Worm (Caenorhabditis elegans) whole organism, L3 larva: ENCODE data around the gene nono-1.

Source experiments
- R02D3.7 ChIP-seq: fragments of 150-350 bp; optimal IDR thresholded peaks from 2 replicates; lab custom pipeline; 2014; ENCODE audit warnings: missing biosample characterization, missing genetic modification characterization
- ZK546.5 ChIP-seq: sonication (generic microtip); optimal IDR thresholded peaks from 2 replicates; lab custom pipeline; 2017; ENCODE audit warnings: missing biosample characterization, missing genetic modification characterization
- aly-2 ChIP-seq: fragments of 150-350 bp; optimal IDR thresholded peaks from 2 replicates; lab custom pipeline; 2014; ENCODE audit warnings: missing biosample characterization, missing genetic modification characterization
- ama-1 ChIP-seq: fragments of 150-350 bp; optimal IDR thresholded peaks from 2 replicates; lab custom pipeline; 2018
- ceh-16 ChIP-seq: sonication (generic microtip); optimal IDR thresholded peaks from 2 replicates; lab custom pipeline; 2017; ENCODE audit warnings: missing biosample characterization, missing genetic modification characterization
- ceh-28 ChIP-seq: fragments of 150-350 bp; optimal IDR thresholded peaks from 2 replicates; lab custom pipeline; 2014; ENCODE audit warnings: missing biosample characterization, missing genetic modification reagents, missing genetic modification characterization
- ceh-82 ChIP-seq: fragments of 150-350 bp; optimal IDR thresholded peaks from 2 replicates; lab custom pipeline; 2014; ENCODE audit warnings: missing biosample characterization, missing genetic modification characterization
- ceh-9 ChIP-seq: sonication (generic microtip); optimal IDR thresholded peaks from 2 replicates; lab custom pipeline; 2018; ENCODE audit warnings: missing biosample characterization, missing genetic modification characterization
- daf-12 ChIP-seq: fragments of 150-350 bp; optimal IDR thresholded peaks from 2 replicates; lab custom pipeline; 2014; ENCODE audit warnings: missing biosample characterization, missing genetic modification reagents, missing genetic modification characterization
- egl-27 ChIP-seq: sonication (generic microtip); optimal IDR thresholded peaks from 4 replicates; lab custom pipeline; 2017; ENCODE audit warnings: missing biosample characterization, missing genetic modification reagents, missing genetic modification characterization
- egl-5 ChIP-seq: fragments of 150-350 bp; optimal IDR thresholded peaks from 2 replicates; lab custom pipeline; 2017; ENCODE audit warnings: missing biosample characterization, missing genetic modification reagents, missing genetic modification characterization, inconsistent platforms
- elt-1 ChIP-seq: fragments of 150-350 bp; optimal IDR thresholded peaks from 2 replicates; lab custom pipeline; 2014; ENCODE audit warnings: missing biosample characterization, missing genetic modification characterization
- elt-2 ChIP-seq: sonication (generic microtip); optimal IDR thresholded peaks from 2 replicates; lab custom pipeline; 2016; ENCODE audit warnings: missing genetic modification reagents, mild to moderate bottlenecking, missing genetic modification characterization, missing compliant biosample characterization
- elt-3 ChIP-seq, 3 experiments: fragments of 150-350 bp in 1 of 3; sonication (generic microtip) in 2 of 3; optimal IDR thresholded peaks; 2 replicates in 2 of 3; 4 replicates in 1 of 3; lab custom pipeline; 2014 to 2017; ENCODE audit warnings: missing biosample characterization in 3 of 3, missing genetic modification characterization in 3 of 3
- eor-1 ChIP-seq, 2 experiments: fragments of 150-350 bp; optimal IDR thresholded peaks; 2 replicates each; lab custom pipeline; 2014 to 2018; ENCODE audit warnings: missing biosample characterization in 2 of 2, missing genetic modification characterization in 2 of 2
- fkh-10 ChIP-seq: sonication (generic microtip); optimal IDR thresholded peaks from 2 replicates; lab custom pipeline; 2017; ENCODE audit warnings: missing biosample characterization, missing genetic modification reagents, missing genetic modification characterization
- fkh-2 ChIP-seq: fragments of 150-350 bp; optimal IDR thresholded peaks from 2 replicates; lab custom pipeline; 2014; ENCODE audit warnings: missing biosample characterization, missing genetic modification reagents, missing genetic modification characterization
- fos-1 ChIP-seq: fragments of 150-350 bp; optimal IDR thresholded peaks from 2 replicates; lab custom pipeline; 2014; ENCODE audit warnings: missing biosample characterization, missing genetic modification characterization
- hmg-11 ChIP-seq: sonication (generic microtip); optimal IDR thresholded peaks from 2 replicates; lab custom pipeline; 2016; ENCODE audit warnings: missing genetic modification characterization, missing compliant biosample characterization
- jun-1 ChIP-seq: fragments of 150-350 bp; optimal IDR thresholded peaks from 2 replicates; lab custom pipeline; 2014; ENCODE audit warnings: missing biosample characterization, missing genetic modification reagents, missing genetic modification characterization
- lin-15B ChIP-seq: fragments of 150-350 bp; optimal IDR thresholded peaks from 2 replicates; lab custom pipeline; 2014; ENCODE audit warnings: missing biosample characterization, missing genetic modification characterization
- lin-39 ChIP-seq: fragments of 150-350 bp; optimal IDR thresholded peaks from 2 replicates; lab custom pipeline; 2018; ENCODE audit warnings: missing biosample characterization, missing genetic modification reagents, missing genetic modification characterization
- lsy-12 ChIP-seq: sonication (generic microtip); optimal IDR thresholded peaks from 2 replicates; lab custom pipeline; 2016; ENCODE audit warnings: mild to moderate bottlenecking, missing genetic modification characterization, missing compliant biosample characterization
- mdl-1 ChIP-seq: fragments of 150-350 bp; optimal IDR thresholded peaks from 2 replicates; lab custom pipeline; 2014; ENCODE audit warnings: missing biosample characterization, missing genetic modification characterization
- mml-1 ChIP-seq: fragments of 150-350 bp; sonication (generic microtip); optimal IDR thresholded peaks from 3 replicates; lab custom pipeline; 2014; ENCODE audit warnings: missing biosample characterization, missing genetic modification characterization
- nfya-1 ChIP-seq: sonication (generic microtip); optimal IDR thresholded peaks from 2 replicates; lab custom pipeline; 2017; ENCODE audit warnings: missing genetic modification characterization, mild to moderate bottlenecking, missing compliant biosample characterization, antibody characterized with exemption, moderate library complexity; ENCODE audit not compliant: insufficient read depth
- nhr-11 ChIP-seq: fragments of 150-350 bp; optimal IDR thresholded peaks from 2 replicates; lab custom pipeline; 2014; ENCODE audit warnings: missing biosample characterization, missing genetic modification characterization
- nhr-12 ChIP-seq: fragments of 150-350 bp; optimal IDR thresholded peaks from 2 replicates; lab custom pipeline; 2014; ENCODE audit warnings: missing biosample characterization, missing genetic modification characterization
- nhr-23 ChIP-seq: fragments of 150-350 bp; optimal IDR thresholded peaks from 2 replicates; lab custom pipeline; 2014; ENCODE audit warnings: missing biosample characterization, missing genetic modification reagents, missing genetic modification characterization
- nhr-237 ChIP-seq: fragments of 150-350 bp; optimal IDR thresholded peaks from 2 replicates; lab custom pipeline; 2014; ENCODE audit warnings: missing biosample characterization, missing genetic modification characterization
- nhr-25 ChIP-seq: sonication (generic microtip); optimal IDR thresholded peaks from 2 replicates; lab custom pipeline; 2017; ENCODE audit warnings: missing biosample characterization, missing genetic modification characterization
- nhr-43 ChIP-seq: sonication (generic microtip); optimal IDR thresholded peaks from 2 replicates; lab custom pipeline; 2016; ENCODE audit warnings: mild to moderate bottlenecking, missing genetic modification characterization, missing compliant biosample characterization; ENCODE audit not compliant: poor library complexity, severe bottlenecking
- nhr-67 ChIP-seq: fragments of 150-350 bp; optimal IDR thresholded peaks from 2 replicates; lab custom pipeline; 2014; ENCODE audit warnings: missing biosample characterization, missing genetic modification characterization
- nhr-76 ChIP-seq: fragments of 150-350 bp; sonication (generic microtip); optimal IDR thresholded peaks from 5 replicates; lab custom pipeline; 2014; ENCODE audit warnings: missing biosample characterization, missing genetic modification characterization
- pha-4 ChIP-seq: fragments of 150-350 bp; optimal IDR thresholded peaks from 2 replicates; lab custom pipeline; 2014; ENCODE audit warnings: missing biosample characterization, missing genetic modification reagents, missing genetic modification characterization
- pqm-1 ChIP-seq: fragments of 150-350 bp; optimal IDR thresholded peaks from 2 replicates; lab custom pipeline; 2017; ENCODE audit warnings: missing biosample characterization, missing genetic modification characterization, inconsistent platforms
- sea-2 ChIP-seq: fragments of 150-350 bp; sonication (generic microtip); optimal IDR thresholded peaks from 4 replicates; lab custom pipeline; 2014; ENCODE audit warnings: missing biosample characterization, missing genetic modification reagents, missing genetic modification characterization
- skn-1 ChIP-seq: fragments of 150-350 bp; optimal IDR thresholded peaks from 2 replicates; lab custom pipeline; 2014; ENCODE audit warnings: missing biosample characterization, missing genetic modification characterization
- snpc-4 ChIP-seq: fragments of 150-350 bp; optimal IDR thresholded peaks from 2 replicates; lab custom pipeline; 2014; ENCODE audit warnings: missing biosample characterization, missing genetic modification characterization
- tbx-2 ChIP-seq: sonication (generic microtip); optimal IDR thresholded peaks from 2 replicates; lab custom pipeline; 2016; ENCODE audit warnings: mild to moderate bottlenecking, missing genetic modification characterization, missing compliant biosample characterization
- unc-39 ChIP-seq: sonication (generic microtip); optimal IDR thresholded peaks from 4 replicates; lab custom pipeline; 2017; ENCODE audit warnings: missing biosample characterization, missing genetic modification characterization
- unc-62 ChIP-seq: fragments of 150-350 bp; sonication (generic microtip); optimal IDR thresholded peaks from 4 replicates; lab custom pipeline; 2014; ENCODE audit warnings: missing biosample characterization, missing genetic modification reagents, missing genetic modification characterization
- zag-1 ChIP-seq: fragments of 150-350 bp; optimal IDR thresholded peaks from 2 replicates; lab custom pipeline; 2014; ENCODE audit warnings: missing biosample characterization, missing genetic modification characterization
- ztf-11 ChIP-seq: fragments of 150-350 bp; optimal IDR thresholded peaks from 2 replicates; lab custom pipeline; 2014; ENCODE audit warnings: missing biosample characterization, missing genetic modification characterization
- ztf-4 ChIP-seq: fragments of 150-350 bp; optimal IDR thresholded peaks from 2 replicates; lab custom pipeline; 2014; ENCODE audit warnings: missing biosample characterization, missing genetic modification characterization

nono-1 gene

ce11 chrIII:5922236-5922635, 35.8 kb downstream of the nono-1 start:
- TF ChIP-seq nhr-43 (tag; lab: Kevin White, UChicago) (peak; percentile 68), nhr-23 (tag; lab: Kevin White, UChicago) (peak; percentile 74), nhr-25 (peak; percentile 74), zag-1 (tag; lab: Kevin White, UChicago) (no peak), egl-5 (tag; lab: Kevin White, UChicago) (no peak)
- TF ChIP-seq, all 47 proteins: peak for 3

- TF ChIP-seq tbx-2 (tag; lab: Kevin White, UChicago), result peak; percentile 13
- no peak for TF ChIP-seq elt-2
- peak; percentile 80 for TF ChIP-seq nhr-25
- no peak for TF ChIP-seq ztf-4 (tag; lab: Kevin White, UChicago)
- no peak for TF ChIP-seq egl-27 (tag; lab: Kevin White, UChicago)
- TF ChIP-seq fkh-2 (tag; lab: Kevin White, UChicago), result no peak
- no peak for TF ChIP-seq mml-1 (tag; lab: Kevin White, UChicago)
- TF ChIP-seq lin-15B (tag; lab: Kevin White, UChicago), result no peak
- no peak for TF ChIP-seq ceh-16 (tag; lab: Kevin White, UChicago)
- TF ChIP-seq nhr-43 (tag; lab: Kevin White, UChicago), result peak; percentile 92
- no peak for TF ChIP-seq ZK546.5 (tag; lab: Kevin White, UChicago)
- TF ChIP-seq daf-12 (tag; lab: Kevin White, UChicago), result no peak
- TF ChIP-seq lsy-12 (tag; lab: Kevin White, UChicago), result no peak
- TF ChIP-seq pqm-1 (tag; lab: Kevin White, UChicago), result no peak
- TF ChIP-seq nhr-23 (tag; lab: Kevin White, UChicago), result peak; percentile 84
- TF ChIP-seq elt-3 (tag; optimal IDR thresholded peaks at IDR 0.05; lab: Kevin White, UChicago), result peak in 2 of 3 experiments; percentile 89 to 92
- TF ChIP-seq ceh-28, result no peak
- TF ChIP-seq hmg-11 (tag; lab: Kevin White, UChicago), result no peak
- TF ChIP-seq nhr-67 (tag; lab: Kevin White, UChicago), result no peak
- TF ChIP-seq ztf-11 (tag; lab: Kevin White, UChicago), result no peak
- TF ChIP-seq elt-1 (tag; lab: Kevin White, UChicago), result no peak
- TF ChIP-seq skn-1, result no peak
- peak; percentile 66 for TF ChIP-seq ama-1 (lab: Kevin White, UChicago)
Measured at ce11 chrIII:5921067-5921678, 36.9 kb downstream of the nono-1 start.

- TF ChIP-seq unc-39 (no peak), egl-5 (tag; lab: Kevin White, UChicago) (no peak), ZK546.5 (tag; lab: Kevin White, UChicago) (no peak), nhr-237 (tag; lab: Kevin White, UChicago) (no peak), nhr-76 (tag; lab: Kevin White, UChicago) (no peak), lin-39 (tag; lab: Kevin White, UChicago) (no peak), elt-2 (no peak), nfya-1 (tag; lab: Kevin White, UChicago) (peak; percentile 47), zag-1 (tag; lab: Kevin White, UChicago) (no peak), elt-3 (tag; optimal IDR thresholded peaks at IDR 0.05; lab: Kevin White, UChicago) (peak in 2 of 3 experiments; percentile 74 to 81), lsy-12 (tag; lab: Kevin White, UChicago) (peak; percentile 69), fos-1 (no peak), aly-2 (tag; lab: Kevin White, UChicago) (no peak), nhr-12 (tag; lab: Kevin White, UChicago) (no peak), nhr-11 (no peak), mdl-1 (peak; percentile 44), fkh-10 (no peak), snpc-4 (tag; lab: Kevin White, UChicago) (no peak), egl-27 (tag; lab: Kevin White, UChicago) (no peak), eor-1 (tag; optimal IDR thresholded peaks at IDR 0.05; lab: Kevin White, UChicago) (no peak), ceh-9 (tag; lab: Kevin White, UChicago) (no peak), skn-1 (no peak), ceh-82 (no peak), tbx-2 (tag; lab: Kevin White, UChicago) (no peak), nhr-43 (tag; lab: Kevin White, UChicago) (peak; percentile 87), ztf-4 (tag; lab: Kevin White, UChicago) (no peak), jun-1 (tag; lab: Kevin White, UChicago) (peak; percentile 28), ceh-16 (tag; lab: Kevin White, UChicago) (no peak), sea-2 (GFP tag; lab: Kevin White, UChicago) (no peak), R02D3.7 (tag; lab: Kevin White, UChicago) (no peak), mml-1 (tag; lab: Kevin White, UChicago) (no peak), ceh-28 (peak; percentile 36), fkh-2 (tag; lab: Kevin White, UChicago) (no peak), unc-62 (GFP tag; lab: Kevin White, UChicago) (peak; percentile 69), pqm-1 (tag; lab: Kevin White, UChicago) (no peak), elt-1 (tag; lab: Kevin White, UChicago) (no peak), pha-4 (tag; lab: Kevin White, UChicago) (no peak), nhr-23 (tag; lab: Kevin White, UChicago) (peak; percentile 96), hmg-11 (tag; lab: Kevin White, UChicago) (no peak)
Measured at ce11 chrIII:5919799-5920387, 38.2 kb downstream of the nono-1 start, which contains the start of the genes tdo-2 and C28H8.2. TSS of gene tdo-2 (minus strand) at chrIII:5919955. TSS of gene C28H8.2 (plus strand) at chrIII:5920322.
